Worm (Caenorhabditis elegans) whole organism, L1 larva: ENCODE data around the gene nlp-26.

Experiments used
- C04F5.9 ChIP-seq: sonication (generic microtip); optimal IDR thresholded peaks from 2 replicates; lab custom pipeline; 2016; ENCODE audit warnings: missing genetic modification characterization, missing compliant biosample characterization
- aly-2 ChIP-seq: fragments of 150-350 bp; optimal IDR thresholded peaks from 2 replicates; lab custom pipeline; 2014; ENCODE audit warnings: missing biosample characterization, missing genetic modification characterization
- ceh-88 ChIP-seq: fragments of 200-800 bp; sonication (Bioruptor generic); IDR thresholded peaks from 2 replicates; pipeline ENCODE4 v1.3.6; 2022; ENCODE audit warnings: missing genetic modification characterization, missing compliant biosample characterization
- fkh-4 ChIP-seq: sonication (generic microtip); optimal IDR thresholded peaks from 2 replicates; lab custom pipeline; 2016; ENCODE audit warnings: missing compliant biosample characterization, missing genetic modification characterization, borderline replicate concordance
- hlh-4 ChIP-seq: sonication (generic microtip); optimal IDR thresholded peaks from 2 replicates; lab custom pipeline; 2016; ENCODE audit warnings: mild to moderate bottlenecking, missing genetic modification characterization, missing compliant biosample characterization
- jun-1 ChIP-seq: fragments of 150-350 bp; optimal IDR thresholded peaks from 2 replicates; lab custom pipeline; 2014; ENCODE audit warnings: missing biosample characterization, missing genetic modification reagents, missing genetic modification characterization
- lin-15B ChIP-seq: fragments of 150-350 bp; sonication (generic microtip); optimal IDR thresholded peaks from 3 replicates; lab custom pipeline; 2014; ENCODE audit warnings: missing biosample characterization, missing genetic modification characterization
- nhr-11 ChIP-seq: fragments of 150-350 bp; optimal IDR thresholded peaks from 2 replicates; lab custom pipeline; 2014; ENCODE audit warnings: missing biosample characterization, missing genetic modification characterization
- nhr-76 ChIP-seq: sonication (generic microtip); optimal IDR thresholded peaks from 2 replicates; lab custom pipeline; 2017; ENCODE audit warnings: missing biosample characterization, missing genetic modification characterization
- pqm-1 ChIP-seq: sonication (generic microtip); optimal IDR thresholded peaks from 3 replicates; lab custom pipeline; 2017; ENCODE audit warnings: missing biosample characterization, missing genetic modification characterization
- skn-1 ChIP-seq: fragments of 150-350 bp; optimal IDR thresholded peaks from 2 replicates; lab custom pipeline; 2014; ENCODE audit warnings: missing biosample characterization, missing genetic modification characterization
- tbx-2 ChIP-seq: sonication (generic microtip); optimal IDR thresholded peaks from 2 replicates; lab custom pipeline; 2016; ENCODE audit warnings: missing genetic modification characterization, missing compliant biosample characterization
- vab-15 ChIP-seq: sonication (generic microtip); optimal IDR thresholded peaks from 2 replicates; lab custom pipeline; 2017; ENCODE audit warnings: missing genotype, mild to moderate bottlenecking, missing genetic modification characterization, missing compliant biosample characterization
- ztf-11 ChIP-seq, 2 experiments: sonication (generic microtip); optimal IDR thresholded peaks; 2 replicates each; lab custom pipeline; 2016 to 2017; ENCODE audit warnings: missing genetic modification characterization in 2 of 2, missing biosample characterization in 1 of 2, missing compliant biosample characterization in 1 of 2

- TF ChIP-seq ztf-11 (tag; optimal IDR thresholded peaks at IDR 0.05; lab: Kevin White, UChicago) = no peak
- no peak for TF ChIP-seq ceh-88 (GFP tag; lab: Robert Waterston, UW)
- TF ChIP-seq fkh-4 (tag; lab: Kevin White, UChicago) = no peak
- TF ChIP-seq nhr-11 = no peak
- TF ChIP-seq lin-15B (tag; lab: Kevin White, UChicago) = no peak
- TF ChIP-seq skn-1 (tag; lab: Kevin White, UChicago) = no peak
- no peak for TF ChIP-seq hlh-4 (tag; lab: Kevin White, UChicago)
- no peak for TF ChIP-seq tbx-2
- no peak for TF ChIP-seq nhr-76 (tag; lab: Kevin White, UChicago)
- no peak for TF ChIP-seq jun-1
- no peak for TF ChIP-seq pqm-1
- no peak for TF ChIP-seq C04F5.9 (tag; lab: Kevin White, UChicago)
- no peak for TF ChIP-seq vab-15 (tag; lab: Kevin White, UChicago)
- TF ChIP-seq aly-2 (tag; lab: Kevin White, UChicago) = no peak
Observed at ce11 chrV:19645572-19646155, 32.4 kb downstream of the nlp-26 start, which contains the start of gene Y43F8C.9.
